Worm (Caenorhabditis elegans) whole organism, L4 larva: ENCODE measurements around the gene F21C10.10.

ENCODE experiments used
- D1046.2 ChIP-seq: fragments of 200-800 bp; sonication (Bioruptor generic); IDR thresholded peaks from 2 replicates; pipeline ENCODE4 v1.3.6; 2022; ENCODE audit warnings: missing genetic modification characterization, missing compliant biosample characterization
- F49E8.2 ChIP-seq: sonication (generic microtip); optimal IDR thresholded peaks from 2 replicates; lab custom pipeline; 2016; ENCODE audit warnings: missing compliant biosample characterization, mild to moderate bottlenecking, missing genetic modification characterization, borderline replicate concordance
- R02D3.7 ChIP-seq: fragments of 150-350 bp; sonication (generic microtip); optimal IDR thresholded peaks from 3 replicates; lab custom pipeline; 2014; ENCODE audit warnings: missing biosample characterization, missing genetic modification characterization
- T20F7.1 ChIP-seq: fragments of 200-800 bp; sonication (Bioruptor generic); optimal IDR thresholded peaks from 2 replicates; lab custom pipeline; 2018; ENCODE audit warnings: mild to moderate bottlenecking, missing genetic modification characterization, missing compliant biosample characterization
- Y75B8A.6 ChIP-seq: fragments of 200-800 bp; sonication (Bioruptor generic); IDR thresholded peaks from 2 replicates; pipeline ENCODE4 v1.3.6; 2022; ENCODE audit warnings: missing genetic modification reagents, missing genetic modification characterization, missing compliant biosample characterization
- ZK337.2 ChIP-seq: fragments of 200-800 bp; sonication (Bioruptor generic); IDR thresholded peaks from 2 replicates; pipeline ENCODE4 v1.3.6; 2022; ENCODE audit warnings: missing genetic modification reagents, missing genetic modification characterization, missing compliant biosample characterization
- aha-1 ChIP-seq: fragments of 150-350 bp; peaks from one replicate; lab custom pipeline; 2014; ENCODE audit warnings: missing biosample characterization, missing genetic modification characterization
- ces-1 ChIP-seq: fragments of 150-350 bp; sonication (generic microtip); optimal IDR thresholded peaks from 4 replicates; lab custom pipeline; 2014; ENCODE audit warnings: missing biosample characterization, missing genetic modification reagents, missing genetic modification characterization
- ctbp-1 ChIP-seq: fragments of 200-800 bp; sonication (Bioruptor generic); IDR thresholded peaks from 2 replicates; pipeline ENCODE4 v1.3.6; 2022; ENCODE audit warnings: missing genetic modification reagents, missing genetic modification characterization, missing compliant biosample characterization
- daf-16 ChIP-seq, 3 experiments: sonication (generic microtip); optimal IDR thresholded peaks; 2 replicates each; lab custom pipeline; 2016 to 2017; ENCODE audit warnings: missing genetic modification characterization in 3 of 3, missing genetic modification reagents in 3 of 3, mild to moderate bottlenecking in 2 of 3, missing compliant biosample characterization in 2 of 3, missing biosample characterization in 1 of 3, moderate library complexity in 1 of 3
- daf-19 ChIP-seq: fragments of 200-800 bp; sonication (Bioruptor generic); conservative IDR thresholded peaks from 2 replicates; pipeline ENCODE4 v1.3.6; 2022; ENCODE audit warnings: missing genetic modification characterization, missing compliant biosample characterization
- dmd-6 ChIP-seq: fragments of 200-800 bp; sonication (Bioruptor generic); IDR thresholded peaks from 2 replicates; pipeline ENCODE4 v1.3.6; 2022; ENCODE audit warnings: missing genetic modification reagents, missing genetic modification characterization, missing compliant biosample characterization
- dmd-8 ChIP-seq: fragments of 200-800 bp; sonication (Bioruptor generic); IDR thresholded peaks from 2 replicates; pipeline ENCODE4 v1.3.6; 2022; ENCODE audit warnings: missing genetic modification characterization, missing compliant biosample characterization
- dpl-1 ChIP-seq: fragments of 150-350 bp; optimal IDR thresholded peaks from 2 replicates; lab custom pipeline; 2014; ENCODE audit warnings: missing biosample characterization, missing genetic modification reagents, missing genetic modification characterization
- dve-1 ChIP-seq: sonication (generic microtip); optimal IDR thresholded peaks from 2 replicates; lab custom pipeline; 2017; ENCODE audit warnings: antibody characterized with exemption, mild to moderate bottlenecking, missing genetic modification characterization, missing compliant biosample characterization; ENCODE audit not compliant: insufficient read depth
- egl-27 ChIP-seq: sonication (generic microtip); optimal IDR thresholded peaks from 3 replicates; lab custom pipeline; 2017; ENCODE audit warnings: missing biosample characterization, missing genetic modification reagents, missing genetic modification characterization
- egl-43 ChIP-seq: fragments of 200-800 bp; sonication (Bioruptor generic); IDR thresholded peaks from 2 replicates; pipeline ENCODE4 v1.3.6; 2022; ENCODE audit warnings: missing genetic modification reagents, missing genetic modification characterization, missing compliant biosample characterization
- fkh-10 ChIP-seq: fragments of 150-350 bp; optimal IDR thresholded peaks from 2 replicates; lab custom pipeline; 2014; ENCODE audit warnings: missing biosample characterization, missing genetic modification reagents, missing genetic modification characterization
- fos-1 ChIP-seq: fragments of 150-350 bp; optimal IDR thresholded peaks from 2 replicates; lab custom pipeline; 2014; ENCODE audit warnings: missing biosample characterization, missing genetic modification characterization
- hif-1 ChIP-seq, 2 experiments: sonication (generic microtip); optimal IDR thresholded peaks; 2 replicates each; lab custom pipeline; 2016 to 2017; ENCODE audit warnings: missing compliant biosample characterization in 2 of 2, missing genetic modification characterization in 2 of 2, missing genetic modification reagents in 2 of 2, missing genotype in 2 of 2, mild to moderate bottlenecking in 1 of 2
- jun-1 ChIP-seq: fragments of 150-350 bp; optimal IDR thresholded peaks from 2 replicates; lab custom pipeline; 2014; ENCODE audit warnings: missing biosample characterization, missing genetic modification reagents, missing genetic modification characterization
- lim-7 ChIP-seq: fragments of 200-800 bp; sonication (Bioruptor generic); IDR thresholded peaks from 2 replicates; pipeline ENCODE4 v1.3.6; 2022; ENCODE audit warnings: missing genetic modification characterization, missing compliant biosample characterization
- lin-29 ChIP-seq: fragments of 200-800 bp; sonication (Bioruptor generic); IDR thresholded peaks from 2 replicates; pipeline ENCODE4 v1.3.6; 2022; ENCODE audit warnings: missing genetic modification reagents, missing genetic modification characterization, missing compliant biosample characterization
- madf-5 ChIP-seq, 2 experiments: fragments of 200-800 bp; sonication (Bioruptor generic); IDR thresholded peaks; 2 replicates each; pipeline ENCODE4 v1.3.6; 2022; ENCODE audit warnings: missing compliant biosample characterization in 2 of 2, missing genetic modification characterization in 2 of 2
- madf-9 ChIP-seq: fragments of 200-800 bp; sonication (Bioruptor generic); conservative IDR thresholded peaks from 2 replicates; pipeline ENCODE4 v1.3.6; 2022; ENCODE audit warnings: missing genetic modification reagents, missing genetic modification characterization, missing compliant biosample characterization
- mes-2 ChIP-seq: sonication (generic microtip); optimal IDR thresholded peaks from 2 replicates; lab custom pipeline; 2016; ENCODE audit warnings: missing genotype, mild to moderate bottlenecking, missing genetic modification characterization, missing compliant biosample characterization; ENCODE audit not compliant: poor library complexity, severe bottlenecking
- mxl-2 ChIP-seq: fragments of 200-800 bp; sonication (Bioruptor generic); conservative IDR thresholded peaks from 2 replicates; pipeline ENCODE4 v1.3.6; 2022; ENCODE audit warnings: missing genetic modification reagents, missing genetic modification characterization, missing compliant biosample characterization
- mxl-3 ChIP-seq: fragments of 200-800 bp; sonication (Bioruptor generic); optimal IDR thresholded peaks from 2 replicates; lab custom pipeline; 2018; ENCODE audit warnings: mild to moderate bottlenecking, missing genetic modification characterization, missing compliant biosample characterization
- nhr-102 ChIP-seq: sonication (generic microtip); optimal IDR thresholded peaks from 2 replicates; lab custom pipeline; 2016; ENCODE audit warnings: mild to moderate bottlenecking, missing genetic modification characterization, moderate library complexity, missing compliant biosample characterization
- nhr-111 ChIP-seq: fragments of 200-800 bp; sonication (Bioruptor generic); optimal IDR thresholded peaks from 2 replicates; lab custom pipeline; 2018; ENCODE audit warnings: mild to moderate bottlenecking, missing genetic modification characterization, missing compliant biosample characterization
- nhr-237 ChIP-seq: sonication (generic microtip); optimal IDR thresholded peaks from 2 replicates; lab custom pipeline; 2017; ENCODE audit warnings: missing biosample characterization, missing genetic modification characterization
- nhr-25 ChIP-seq: sonication (generic microtip); optimal IDR thresholded peaks from 2 replicates; lab custom pipeline; 2017; ENCODE audit warnings: missing genetic modification characterization, mild to moderate bottlenecking, missing compliant biosample characterization, antibody characterized with exemption, moderate library complexity, borderline replicate concordance; ENCODE audit not compliant: insufficient read depth
- nhr-41 ChIP-seq: fragments of 200-800 bp; sonication (Bioruptor generic); IDR thresholded peaks from 2 replicates; pipeline ENCODE4 v1.3.6; 2022; ENCODE audit warnings: missing genetic modification reagents, missing genetic modification characterization, missing compliant biosample characterization
- nhr-76 ChIP-seq: fragments of 150-350 bp; optimal IDR thresholded peaks from 2 replicates; lab custom pipeline; 2014; ENCODE audit warnings: missing biosample characterization, missing genetic modification characterization
- nhr-77 ChIP-seq: fragments of 150-350 bp; optimal IDR thresholded peaks from 2 replicates; lab custom pipeline; 2014; ENCODE audit warnings: missing biosample characterization, missing genetic modification characterization
- pha-4 ChIP-seq, 2 experiments: fragments of 150-350 bp in 1 of 2; fragments of 200-800 bp in 1 of 2; sonication (Bioruptor generic) in 1 of 2; IDR thresholded peaks in 1 of 2; optimal IDR thresholded peaks in 1 of 2; 2 replicates each; pipeline versions ENCODE4 v1.3.6 to Lab custom; 2014 to 2022; ENCODE audit warnings: missing genetic modification characterization in 2 of 2, missing genetic modification reagents in 2 of 2, missing biosample characterization in 1 of 2, missing compliant biosample characterization in 1 of 2
- pqm-1 ChIP-seq: sonication (generic microtip); optimal IDR thresholded peaks from 2 replicates; lab custom pipeline; 2017; ENCODE audit warnings: missing biosample characterization, missing genetic modification characterization
- sdz-12 ChIP-seq: fragments of 200-800 bp; sonication (Bioruptor generic); optimal IDR thresholded peaks from 2 replicates; lab custom pipeline; 2018; ENCODE audit warnings: mild to moderate bottlenecking, missing genetic modification characterization, missing compliant biosample characterization
- set-16 ChIP-seq: fragments of 200-800 bp; sonication (Bioruptor generic); IDR thresholded peaks from 2 replicates; pipeline ENCODE4 v1.3.6; 2022; ENCODE audit warnings: missing genetic modification reagents, missing genetic modification characterization, missing compliant biosample characterization
- skn-1 ChIP-seq: fragments of 150-350 bp; optimal IDR thresholded peaks from 2 replicates; lab custom pipeline; 2014; ENCODE audit warnings: missing biosample characterization, missing genetic modification characterization
- snpc-4 ChIP-seq: fragments of 150-350 bp; optimal IDR thresholded peaks from 2 replicates; lab custom pipeline; 2014; ENCODE audit warnings: missing biosample characterization, missing genetic modification characterization
- tag-97 ChIP-seq: fragments of 200-800 bp; sonication (Bioruptor generic); IDR thresholded peaks from 2 replicates; pipeline ENCODE4 v1.3.6; 2022; ENCODE audit warnings: missing genetic modification characterization, missing compliant biosample characterization
- unc-130 ChIP-seq: sonication (generic microtip); optimal IDR thresholded peaks from 2 replicates; lab custom pipeline; 2016; ENCODE audit warnings: missing genetic modification reagents, missing genetic modification characterization, missing compliant biosample characterization
- zag-1 ChIP-seq: fragments of 150-350 bp; optimal IDR thresholded peaks from 2 replicates; lab custom pipeline; 2014; ENCODE audit warnings: missing biosample characterization, missing genetic modification characterization
- ztf-11 ChIP-seq: fragments of 150-350 bp; optimal IDR thresholded peaks from 2 replicates; lab custom pipeline; 2014; ENCODE audit warnings: missing biosample characterization, missing genetic modification characterization

Gene F21C10.10

ce11 chrV:9126316-9126715 is 30.2 kb downstream of the F21C10.10 start, which contains the start of gene F21C10.4:
Gene F21C10.4 (plus strand): TSS chrV:9126616.
- no peak for TF ChIP-seq Y75B8A.6
- TF ChIP-seq R02D3.7 (tag; lab: Kevin White, UChicago) = no peak
- TF ChIP-seq snpc-4 (tag; lab: Kevin White, UChicago) = no peak
- no peak for TF ChIP-seq egl-27 (tag; lab: Kevin White, UChicago)
- TF ChIP-seq hif-1 (tag; optimal IDR thresholded peaks at IDR 0.05; lab: Kevin White, UChicago) = no peak
- no peak for TF ChIP-seq nhr-25
- no peak for TF ChIP-seq unc-130 (GFP tag; lab: Kevin White, UChicago)
- TF ChIP-seq nhr-237 (tag; lab: Kevin White, UChicago) = no peak
- TF ChIP-seq fkh-10 (GFP tag; lab: Kevin White, UChicago) = no peak
- TF ChIP-seq lin-29 (GFP tag; lab: Robert Waterston, UW) = no peak
- TF ChIP-seq daf-16 (GFP tag; optimal IDR thresholded peaks at IDR 0.05; lab: Kevin White, UChicago) = no peak
- no peak for TF ChIP-seq daf-16 (tag; optimal IDR thresholded peaks at IDR 0.05; lab: Kevin White, UChicago)
- TF ChIP-seq pqm-1 (tag; lab: Kevin White, UChicago) = no peak
- TF ChIP-seq mxl-3 = no peak

ce11 chrV:9127773-9128172 is 31.7 kb downstream of the F21C10.10 start, which contains the start of gene F21C10.3:
Gene F21C10.3 (plus strand): TSS chrV:9128073.
- TF ChIP-seq mes-2 (no peak), aha-1 (tag; lab: Kevin White, UChicago) (peak; percentile 13)
- TF ChIP-seq, all 104 proteins: peak for 1

DNA sequence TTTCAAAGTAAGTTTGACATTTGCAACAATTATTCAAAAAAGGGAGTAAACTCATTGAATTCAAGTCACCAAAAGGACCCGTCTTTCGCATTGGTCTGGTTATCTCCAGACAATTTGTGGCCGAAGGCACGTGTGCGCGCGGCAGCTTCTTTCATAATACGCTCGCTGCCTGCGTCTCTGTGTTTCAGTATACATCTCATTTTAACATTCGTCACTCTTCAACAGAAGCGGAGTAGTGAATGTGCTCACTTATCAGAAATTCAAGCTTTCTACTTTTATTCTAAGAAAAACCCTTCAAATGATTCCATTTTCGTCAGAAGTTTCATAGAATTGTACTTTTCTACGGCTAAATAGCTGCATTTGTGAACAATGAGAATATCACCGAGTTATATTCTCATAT is 32.5 kb downstream of the F21C10.10 start:
- no peak for TF ChIP-seq tag-97 (GFP tag; lab: Robert Waterston, UW)
- TF ChIP-seq D1046.2 = no peak
- no peak for TF ChIP-seq nhr-77 (tag; lab: Kevin White, UChicago)
- no peak for TF ChIP-seq pha-4 (GFP tag; IDR thresholded peaks at IDR 0.05; lab: Robert Waterston, UW)
- no peak for TF ChIP-seq pha-4 (tag; optimal IDR thresholded peaks at IDR 0.05; lab: Kevin White, UChicago)
- no peak for TF ChIP-seq egl-43
- TF ChIP-seq daf-16 (GFP tag; optimal IDR thresholded peaks at IDR 0.05; lab: Kevin White, UChicago) = no peak
- TF ChIP-seq daf-16 (tag; optimal IDR thresholded peaks at IDR 0.05; lab: Kevin White, UChicago) = no peak
- TF ChIP-seq dve-1 (tag; lab: Kevin White, UChicago) = no peak
- no peak for TF ChIP-seq nhr-102
- TF ChIP-seq nhr-237 (tag; lab: Kevin White, UChicago) = no peak
- no peak for TF ChIP-seq madf-9 (GFP tag; lab: Robert Waterston, UW)
- no peak for TF ChIP-seq ZK337.2 (GFP tag; lab: Robert Waterston, UW)
- no peak for TF ChIP-seq zag-1 (tag; lab: Kevin White, UChicago)
- TF ChIP-seq mes-2 = no peak
- no peak for TF ChIP-seq dpl-1
- TF ChIP-seq dmd-6 (GFP tag; lab: Robert Waterston, UW) = peak; percentile 41; the same call in 1 of the 2 replicates
- TF ChIP-seq mxl-2 (GFP tag; lab: Robert Waterston, UW) = no peak
- TF ChIP-seq T20F7.1 (GFP tag; lab: Kevin White, UChicago) = no peak
- no peak for TF ChIP-seq skn-1 (tag; lab: Kevin White, UChicago)
- TF ChIP-seq hif-1 (tag; optimal IDR thresholded peaks at IDR 0.05; lab: Kevin White, UChicago) = no peak
- TF ChIP-seq nhr-76 = no peak
- TF ChIP-seq ztf-11 = no peak
- TF ChIP-seq sdz-12 (GFP tag; lab: Kevin White, UChicago) = no peak
- TF ChIP-seq egl-27 (tag; lab: Kevin White, UChicago) = no peak
- no peak for TF ChIP-seq nhr-111
- TF ChIP-seq set-16 = no peak
- no peak for TF ChIP-seq daf-19 (GFP tag; lab: Robert Waterston, UW)
- peak; percentile 44 for TF ChIP-seq ces-1 (GFP tag; lab: Kevin White, UChicago)
- TF ChIP-seq fkh-10 (GFP tag; lab: Kevin White, UChicago) = peak; percentile 15
- TF ChIP-seq fos-1 = no peak
- TF ChIP-seq dmd-8 (GFP tag; lab: Robert Waterston, UW) = no peak
- no peak for TF ChIP-seq nhr-41 (GFP tag; lab: Robert Waterston, UW)
- peak; percentile 70; the same call in 1 of the 2 replicates for TF ChIP-seq ctbp-1 (GFP tag; lab: Robert Waterston, UW)
- TF ChIP-seq F49E8.2 (tag; lab: Kevin White, UChicago) = no peak
- TF ChIP-seq lim-7 = no peak
- no peak for TF ChIP-seq madf-5 (GFP tag; IDR thresholded peaks at IDR 0.05; lab: Robert Waterston, UW)
- no peak for TF ChIP-seq R02D3.7 (tag; lab: Kevin White, UChicago)
- TF ChIP-seq jun-1 (tag; lab: Kevin White, UChicago) = no peak
